Worm (Caenorhabditis elegans): ENCODE measurements around the gene hyl-1.

The hyl-1 gene

DNA sequence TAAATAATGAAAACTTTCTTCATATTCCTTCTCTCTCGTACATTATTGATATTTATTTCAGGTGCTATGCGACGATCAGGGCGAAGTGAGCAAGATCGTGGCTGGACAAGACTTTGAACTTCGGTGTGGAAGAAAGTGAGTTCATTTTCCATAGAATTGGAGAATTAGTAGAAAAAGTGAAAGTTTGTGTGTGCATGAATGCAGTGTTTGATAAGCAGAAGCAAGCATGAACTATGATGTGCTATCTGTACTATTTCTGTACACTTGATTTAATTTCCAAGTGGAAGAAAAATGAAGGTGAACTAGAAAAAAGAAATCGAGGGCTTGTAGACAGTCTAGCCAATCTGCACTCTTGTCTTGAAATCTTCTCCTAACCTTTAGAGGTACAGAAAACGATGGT, 6.9 kb upstream of the hyl-1 start:
- TF ChIP-seq B0310.2 (tag; optimal IDR thresholded peaks at IDR 0.05) (no peak), flt-1 (GFP tag; IDR thresholded peaks at IDR 0.05) (no peak), pes-1 (GFP tag; IDR thresholded peaks at IDR 0.05) (no peak), ceh-13 (GFP tag; optimal IDR thresholded peaks at IDR 0.05) (no peak), tra-4 (tag; optimal IDR thresholded peaks at IDR 0.05) (no peak), scrt-1 (GFP tag; IDR thresholded peaks at IDR 0.05) (no peak), F13C5.2 (tag; optimal IDR thresholded peaks at IDR 0.05) (no peak)

DNA sequence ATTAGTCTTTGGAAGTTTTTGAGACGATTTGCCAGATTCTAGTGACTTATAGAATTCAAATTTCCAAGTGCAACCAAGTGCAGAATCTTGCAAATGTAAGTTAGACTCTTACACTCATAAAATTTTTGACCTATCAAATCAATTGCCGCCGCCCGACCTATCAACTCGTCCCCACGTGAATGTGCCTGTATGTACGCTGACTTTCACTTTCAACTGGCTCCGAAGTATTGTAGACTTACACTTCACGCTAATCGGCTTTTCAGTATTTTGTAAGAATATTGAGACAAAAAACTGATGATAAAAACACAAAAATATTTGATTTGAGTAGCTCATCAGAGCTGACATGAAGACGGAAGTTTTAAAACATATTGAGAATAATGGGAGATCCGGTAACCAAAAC, 6.1 kb upstream of the hyl-1 start:
- TF ChIP-seq ceh-13 (GFP tag; optimal IDR thresholded peaks at IDR 0.05) = no peak

DNA sequence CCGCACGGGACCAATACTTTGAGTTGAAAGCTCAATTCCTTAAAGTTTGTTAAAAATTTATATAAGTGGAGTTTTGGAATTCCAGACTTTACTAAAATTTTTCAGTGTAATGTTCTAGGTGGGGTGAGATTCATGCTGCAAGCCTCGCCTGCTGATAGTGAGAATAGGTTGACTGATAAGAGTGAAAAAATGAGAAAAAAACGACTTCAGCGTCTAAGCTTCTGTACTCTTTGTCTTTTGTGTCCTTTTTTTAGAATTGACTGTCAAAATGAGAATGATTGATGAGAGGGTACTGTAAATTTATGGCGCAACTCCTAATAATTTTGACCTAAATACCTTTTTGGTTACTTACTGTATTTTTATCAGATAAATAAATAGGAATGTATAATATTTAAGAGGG, 4.7 kb upstream of the hyl-1 start:
- TF ChIP-seq hmbx-1 (tag; optimal IDR thresholded peaks at IDR 0.05) (no peak), aly-1 (tag; optimal IDR thresholded peaks at IDR 0.05) (no peak)

DNA sequence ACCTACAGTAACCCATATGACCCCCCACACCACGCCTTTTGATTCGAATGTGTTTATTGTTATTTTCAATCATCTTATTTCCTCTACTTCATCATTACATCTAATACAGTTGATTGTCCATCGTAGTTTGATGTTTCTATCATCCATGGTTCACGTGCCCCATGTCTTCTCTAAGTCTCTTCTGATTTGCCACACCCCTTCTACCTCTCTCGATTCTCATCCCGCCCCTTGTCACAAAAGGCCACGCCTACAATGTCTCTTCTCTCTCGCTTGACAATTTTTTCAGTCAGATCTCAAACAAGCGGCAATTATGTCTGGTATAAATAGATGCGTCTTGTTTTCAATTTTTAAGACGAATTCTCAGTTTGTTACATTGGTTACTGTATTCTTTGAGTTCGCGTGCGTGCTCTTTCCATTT, 3.9 kb upstream of the hyl-1 start:
- TF ChIP-seq ama-1 (optimal IDR thresholded peaks at IDR 0.05) = no peak
- TF ChIP-seq hmbx-1 (tag; optimal IDR thresholded peaks at IDR 0.05) = no peak
- no peak for TF ChIP-seq aly-1 (tag; optimal IDR thresholded peaks at IDR 0.05)
- TF ChIP-seq tra-4 (tag; optimal IDR thresholded peaks at IDR 0.05) = no peak
- no peak for TF ChIP-seq B0310.2 (tag; optimal IDR thresholded peaks at IDR 0.05)
- no peak for TF ChIP-seq hmg-4 (GFP tag; optimal IDR thresholded peaks at IDR 0.05)
- TF ChIP-seq flt-1 (GFP tag; IDR thresholded peaks at IDR 0.05) = no peak
- no peak for TF ChIP-seq ets-7 (tag; optimal IDR thresholded peaks at IDR 0.05)
- TF ChIP-seq tbx-37 (GFP tag; conservative IDR thresholded peaks at IDR 0.05) = no peak
- no peak for TF ChIP-seq ceh-13 (GFP tag; optimal IDR thresholded peaks at IDR 0.05)
- TF ChIP-seq hnd-1 (tag; optimal IDR thresholded peaks at IDR 0.05) = no peak
- TF ChIP-seq tbx-11 (GFP tag; IDR thresholded peaks at IDR 0.05) = no peak
- TF ChIP-seq sea-1 (GFP tag; conservative IDR thresholded peaks at IDR 0.05) = no peak
- no peak for TF ChIP-seq ceh-36 (tag; optimal IDR thresholded peaks at IDR 0.05)
- TF ChIP-seq scrt-1 (GFP tag; IDR thresholded peaks at IDR 0.05) = no peak

DNA sequence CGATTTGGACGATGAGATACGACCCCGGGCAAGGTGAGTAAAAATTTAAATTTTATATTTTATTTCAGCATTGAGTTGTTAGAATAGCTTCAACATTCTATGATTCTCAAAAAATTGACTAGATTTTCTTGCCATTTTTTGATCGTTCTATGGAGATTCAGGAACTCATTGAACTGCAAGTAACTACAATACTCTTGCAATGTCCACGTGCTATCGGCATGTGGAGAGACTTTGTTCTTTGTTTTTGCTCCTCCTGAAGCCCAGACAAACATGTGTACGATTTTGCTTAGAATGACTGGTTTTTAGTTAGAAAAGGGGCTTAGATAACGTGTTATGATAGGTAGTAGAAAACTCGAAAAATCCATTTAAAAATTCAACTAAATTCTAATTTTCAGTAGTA, 3.0 kb upstream of the hyl-1 start:
- no peak for TF ChIP-seq aly-1 (tag; optimal IDR thresholded peaks at IDR 0.05)
- no peak for TF ChIP-seq ets-7 (tag; optimal IDR thresholded peaks at IDR 0.05)
- no peak for TF ChIP-seq hmg-4 (GFP tag; optimal IDR thresholded peaks at IDR 0.05)
- no peak for TF ChIP-seq hmbx-1 (tag; optimal IDR thresholded peaks at IDR 0.05)
- no peak for TF ChIP-seq flt-1 (GFP tag; IDR thresholded peaks at IDR 0.05)
- TF ChIP-seq ceh-13 (GFP tag; optimal IDR thresholded peaks at IDR 0.05) = no peak
- no peak for TF ChIP-seq sea-1 (GFP tag; conservative IDR thresholded peaks at IDR 0.05)
- TF ChIP-seq tbx-11 (GFP tag; IDR thresholded peaks at IDR 0.05) = no peak

DNA sequence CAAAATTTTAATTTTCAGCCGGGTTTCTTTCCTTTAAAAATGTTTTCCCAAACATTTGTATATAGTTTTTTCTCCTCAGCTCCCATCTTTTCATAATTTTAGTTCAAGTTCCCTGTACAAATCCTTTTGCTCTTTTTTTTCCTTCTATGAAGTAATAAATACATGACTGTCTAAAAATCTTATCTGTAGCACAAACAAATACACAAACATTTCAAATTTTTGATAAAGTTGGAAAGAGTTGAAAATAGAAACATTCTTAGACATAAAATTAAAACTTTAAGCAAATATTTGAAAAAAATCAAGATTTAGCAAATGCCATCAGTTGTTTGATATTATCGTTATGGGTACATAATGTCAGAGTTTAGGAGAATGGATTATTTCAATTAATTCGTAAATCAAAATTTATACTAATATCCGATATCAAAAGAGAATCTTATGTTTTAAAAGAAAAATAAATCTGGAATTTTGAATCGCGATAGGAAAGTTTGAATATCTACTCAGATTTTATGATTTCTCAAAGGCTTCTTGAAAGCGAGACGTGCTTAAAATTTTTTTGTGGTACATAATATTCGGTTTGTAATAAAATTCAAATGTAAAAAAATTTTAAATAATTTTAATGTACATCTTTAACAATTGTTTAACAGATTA, 788 bp upstream of the hyl-1 start:
- TF ChIP-seq sea-1 (GFP tag; conservative IDR thresholded peaks at IDR 0.05) (no peak), F13C5.2 (tag; optimal IDR thresholded peaks at IDR 0.05) (no peak), ceh-36 (tag; optimal IDR thresholded peaks at IDR 0.05) (no peak), ets-7 (tag; optimal IDR thresholded peaks at IDR 0.05) (no peak)

DNA sequence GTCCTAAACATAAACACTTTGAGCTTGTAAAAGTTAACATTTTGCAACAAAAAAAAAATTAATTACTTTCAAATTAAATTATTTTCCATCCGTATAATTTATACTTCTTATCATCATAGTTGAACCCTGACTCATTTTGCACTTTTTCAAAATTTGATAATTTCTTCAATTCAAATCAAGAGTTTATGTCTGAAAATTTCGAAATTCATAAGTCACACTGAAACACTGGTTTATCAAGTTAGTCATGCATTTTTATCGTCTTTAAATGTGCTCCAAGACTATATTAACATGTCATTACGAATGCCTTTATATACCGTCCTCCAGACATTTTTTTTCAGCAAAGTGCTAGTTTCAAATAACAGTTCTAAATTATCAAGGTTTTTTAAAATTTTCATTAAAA, 722 bp downstream of the hyl-1 start:
- TF ChIP-seq ama-1 (optimal IDR thresholded peaks at IDR 0.05) (no peak), B0310.2 (tag; optimal IDR thresholded peaks at IDR 0.05) (no peak), hmbx-1 (tag; optimal IDR thresholded peaks at IDR 0.05) (no peak), hmg-4 (GFP tag; optimal IDR thresholded peaks at IDR 0.05) (no peak), flt-1 (GFP tag; IDR thresholded peaks at IDR 0.05) (no peak), tra-4 (tag; optimal IDR thresholded peaks at IDR 0.05) (no peak), scrt-1 (GFP tag; IDR thresholded peaks at IDR 0.05) (no peak), pes-1 (GFP tag; IDR thresholded peaks at IDR 0.05) (no peak), ceh-36 (tag; optimal IDR thresholded peaks at IDR 0.05) (no peak), ets-7 (tag; optimal IDR thresholded peaks at IDR 0.05) (no peak), aly-1 (tag; optimal IDR thresholded peaks at IDR 0.05) (no peak), ceh-13 (GFP tag; optimal IDR thresholded peaks at IDR 0.05) (no peak), F13C5.2 (tag; optimal IDR thresholded peaks at IDR 0.05) (no peak), tbx-11 (GFP tag; IDR thresholded peaks at IDR 0.05) (no peak), tbx-37 (GFP tag; conservative IDR thresholded peaks at IDR 0.05) (no peak), hnd-1 (tag; optimal IDR thresholded peaks at IDR 0.05) (no peak), sea-1 (GFP tag; conservative IDR thresholded peaks at IDR 0.05) (no peak)

DNA sequence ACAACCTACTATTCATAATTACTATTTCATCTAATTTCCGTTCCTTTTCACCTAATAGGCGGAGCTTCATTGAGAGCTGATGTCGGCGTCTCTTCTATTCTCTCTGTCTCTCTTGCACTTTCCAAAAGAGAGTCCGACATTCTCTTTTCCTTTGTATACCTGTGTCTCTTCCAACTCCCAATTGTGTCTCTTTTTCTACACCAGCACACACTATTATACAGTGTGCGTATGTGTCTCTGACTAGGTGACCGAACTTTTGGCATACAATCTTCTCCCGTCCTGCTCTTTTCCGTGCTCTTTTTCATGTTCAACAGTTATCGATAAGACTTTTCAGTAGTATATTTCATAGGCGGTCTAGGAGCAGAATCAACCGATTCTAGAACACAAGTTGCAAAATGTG, 1.3 kb downstream of the hyl-1 start:
- TF ChIP-seq ceh-13 (GFP tag; optimal IDR thresholded peaks at IDR 0.05) = no peak
- peak; percentile 19 for TF ChIP-seq F13C5.2 (tag; optimal IDR thresholded peaks at IDR 0.05)

DNA sequence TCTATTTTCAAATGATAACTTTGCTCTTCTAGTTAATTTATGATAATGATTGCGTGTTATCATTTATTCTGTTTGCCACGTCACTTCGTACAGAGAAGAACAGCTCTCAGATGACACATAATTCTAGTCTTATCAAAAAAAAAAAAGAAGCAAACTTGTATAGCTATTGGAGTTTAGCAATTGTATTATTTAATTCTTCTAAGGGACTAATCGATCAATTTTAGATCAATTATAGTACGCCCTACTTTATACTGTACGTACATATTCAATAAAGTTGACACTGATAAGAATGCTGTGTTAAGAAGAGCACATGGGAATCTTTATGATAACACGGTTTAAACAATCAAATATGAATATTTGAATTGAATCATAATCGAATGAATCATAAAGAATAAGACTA, 3.3 kb downstream of the hyl-1 start:
- no peak for TF ChIP-seq pes-1 (GFP tag; IDR thresholded peaks at IDR 0.05)
- TF ChIP-seq ceh-36 (tag; optimal IDR thresholded peaks at IDR 0.05) = no peak

DNA sequence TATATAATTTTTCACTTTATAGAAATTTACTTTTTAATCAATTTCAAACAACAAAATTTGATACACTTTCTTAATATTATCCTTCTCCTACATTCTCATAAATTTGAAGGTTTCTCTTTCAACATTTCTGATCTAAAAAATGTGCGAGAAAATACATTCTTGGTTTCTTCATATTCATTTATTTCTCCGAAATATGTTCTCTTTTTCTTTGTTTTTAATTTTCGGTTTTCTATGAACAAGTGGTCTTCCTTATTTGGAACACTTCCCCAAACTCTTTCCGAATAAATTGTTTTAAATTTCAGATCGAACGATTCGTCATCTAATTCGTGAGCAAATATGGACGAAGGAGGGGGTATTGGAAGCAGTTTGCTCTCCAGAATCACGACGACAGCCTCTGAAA, 20.2 kb downstream of the hyl-1 start, which contains the start of gene npr-22:
TSS of gene npr-22 (plus strand) at position 301 of the 400 bp plus-strand sequence.
- no peak for TF ChIP-seq F13C5.2 (tag; optimal IDR thresholded peaks at IDR 0.05)
- no peak for TF ChIP-seq tbx-11 (GFP tag; IDR thresholded peaks at IDR 0.05)
- TF ChIP-seq sea-1 (GFP tag; conservative IDR thresholded peaks at IDR 0.05) = no peak
- no peak for TF ChIP-seq B0310.2 (tag; optimal IDR thresholded peaks at IDR 0.05)
- no peak for TF ChIP-seq ets-7 (tag; optimal IDR thresholded peaks at IDR 0.05)
- TF ChIP-seq pes-1 (GFP tag; IDR thresholded peaks at IDR 0.05) = no peak
- no peak for TF ChIP-seq aly-1 (tag; optimal IDR thresholded peaks at IDR 0.05)
- no peak for TF ChIP-seq scrt-1 (GFP tag; IDR thresholded peaks at IDR 0.05)
- no peak for TF ChIP-seq hmg-4 (GFP tag; optimal IDR thresholded peaks at IDR 0.05)
